Worm (Caenorhabditis elegans) whole organism, L2 larva: ENCODE results near the gene nas-4.

Experiments used
- C34F6.9 ChIP-seq: fragments of 150-350 bp; optimal IDR thresholded peaks from 2 replicates; lab custom pipeline; 2014; ENCODE audit warnings: missing biosample characterization, missing genetic modification characterization
- F13H6.1 ChIP-seq: sonication (generic microtip); optimal IDR thresholded peaks from 2 replicates; lab custom pipeline; 2016; ENCODE audit warnings: missing genetic modification characterization, missing compliant biosample characterization
- R02D3.7 ChIP-seq: fragments of 150-350 bp; optimal IDR thresholded peaks from 2 replicates; lab custom pipeline; 2014; ENCODE audit warnings: missing biosample characterization, missing genetic modification characterization
- Y55F3AM.14 ChIP-seq: fragments of 200-800 bp; sonication (Bioruptor generic); optimal IDR thresholded peaks from 2 replicates; lab custom pipeline; 2018; ENCODE audit warnings: mild to moderate bottlenecking, missing genetic modification characterization, missing compliant biosample characterization
- ZK546.5 ChIP-seq: sonication (generic microtip); optimal IDR thresholded peaks from 2 replicates; lab custom pipeline; 2017; ENCODE audit warnings: missing biosample characterization, missing genetic modification characterization
- aly-2 ChIP-seq: fragments of 150-350 bp; optimal IDR thresholded peaks from 2 replicates; lab custom pipeline; 2014; ENCODE audit warnings: missing biosample characterization, missing genetic modification characterization
- ama-1 ChIP-seq: fragments of 150-350 bp; optimal IDR thresholded peaks from 2 replicates; lab custom pipeline; 2018; ENCODE audit warnings: inconsistent platforms
- blmp-1 ChIP-seq: sonication (generic microtip); optimal IDR thresholded peaks from 2 replicates; lab custom pipeline; 2017; ENCODE audit warnings: missing genetic modification characterization, mild to moderate bottlenecking, missing compliant biosample characterization, antibody characterized with exemption, moderate library complexity; ENCODE audit not compliant: insufficient read depth
- crh-2 ChIP-seq: sonication (generic microtip); optimal IDR thresholded peaks from 2 replicates; lab custom pipeline; 2017; ENCODE audit warnings: missing biosample characterization, missing genetic modification characterization
- egl-27 ChIP-seq: sonication (generic microtip); optimal IDR thresholded peaks from 3 replicates; lab custom pipeline; 2017; ENCODE audit warnings: missing biosample characterization, missing genetic modification reagents, missing genetic modification characterization
- elt-1 ChIP-seq: fragments of 150-350 bp; optimal IDR thresholded peaks from 2 replicates; lab custom pipeline; 2014; ENCODE audit warnings: missing biosample characterization, missing genetic modification characterization
- elt-3 ChIP-seq: sonication (generic microtip); optimal IDR thresholded peaks from 2 replicates; lab custom pipeline; 2017; ENCODE audit warnings: missing biosample characterization, missing genetic modification characterization
- fos-1 ChIP-seq: fragments of 150-350 bp; optimal IDR thresholded peaks from 2 replicates; lab custom pipeline; 2014; ENCODE audit warnings: missing biosample characterization, missing genetic modification characterization
- gmeb-1 ChIP-seq: fragments of 150-350 bp; optimal IDR thresholded peaks from 2 replicates; lab custom pipeline; 2014; ENCODE audit warnings: missing biosample characterization, missing genetic modification characterization
- lin-13 ChIP-seq: fragments of 150-350 bp; optimal IDR thresholded peaks from 2 replicates; lab custom pipeline; 2014; ENCODE audit warnings: missing biosample characterization, missing genetic modification reagents, missing genetic modification characterization
- lin-39 ChIP-seq: fragments of 150-350 bp; optimal IDR thresholded peaks from 2 replicates; lab custom pipeline; 2014; ENCODE audit warnings: missing biosample characterization, missing genetic modification reagents, missing genetic modification characterization
- lsy-2 ChIP-seq, 2 experiments: fragments of 150-350 bp in 1 of 2; sonication (generic microtip) in 1 of 2; optimal IDR thresholded peaks; 2 replicates each; lab custom pipeline; 2014 to 2017; ENCODE audit warnings: missing biosample characterization in 2 of 2, missing genetic modification characterization in 2 of 2
- mab-5 ChIP-seq: fragments of 150-350 bp; optimal IDR thresholded peaks from 2 replicates; lab custom pipeline; 2014; ENCODE audit warnings: missing biosample characterization, missing genetic modification characterization
- mbf-1 ChIP-seq: sonication (generic microtip); optimal IDR thresholded peaks from 2 replicates; lab custom pipeline; 2017; ENCODE audit warnings: missing biosample characterization, missing genetic modification characterization
- mdl-1 ChIP-seq, 2 experiments: fragments of 150-350 bp in 1 of 2; sonication (generic microtip) in 1 of 2; optimal IDR thresholded peaks; 2 replicates each; lab custom pipeline; 2017; ENCODE audit warnings: missing biosample characterization in 2 of 2, missing genetic modification characterization in 2 of 2
- nhr-12 ChIP-seq: fragments of 150-350 bp; optimal IDR thresholded peaks from 2 replicates; lab custom pipeline; 2014; ENCODE audit warnings: missing biosample characterization, missing genetic modification characterization
- nhr-129 ChIP-seq: fragments of 150-350 bp; optimal IDR thresholded peaks from 2 replicates; lab custom pipeline; 2014; ENCODE audit warnings: missing biosample characterization, missing genetic modification characterization
- nhr-21 ChIP-seq: fragments of 150-350 bp; optimal IDR thresholded peaks from 2 replicates; lab custom pipeline; 2014; ENCODE audit warnings: missing biosample characterization, missing genetic modification characterization
- nhr-23 ChIP-seq: fragments of 150-350 bp; optimal IDR thresholded peaks from 2 replicates; lab custom pipeline; 2014; ENCODE audit warnings: missing biosample characterization, missing genetic modification reagents, missing genetic modification characterization
- nhr-237 ChIP-seq: fragments of 150-350 bp; optimal IDR thresholded peaks from 2 replicates; lab custom pipeline; 2014; ENCODE audit warnings: missing biosample characterization, missing genetic modification characterization
- nhr-25 ChIP-seq: fragments of 150-350 bp; sonication (generic microtip); optimal IDR thresholded peaks from 3 replicates; lab custom pipeline; 2014; ENCODE audit warnings: missing biosample characterization, missing genetic modification characterization
- nhr-6 ChIP-seq: fragments of 150-350 bp; optimal IDR thresholded peaks from 2 replicates; lab custom pipeline; 2014; ENCODE audit warnings: missing biosample characterization, missing genetic modification characterization
- nhr-77 ChIP-seq: fragments of 150-350 bp; optimal IDR thresholded peaks from 2 replicates; lab custom pipeline; 2014; ENCODE audit warnings: missing biosample characterization, missing genetic modification characterization
- peb-1 ChIP-seq: fragments of 150-350 bp; optimal IDR thresholded peaks from 2 replicates; lab custom pipeline; 2014; ENCODE audit warnings: missing biosample characterization, missing genetic modification characterization
- sem-4 ChIP-seq: fragments of 150-350 bp; optimal IDR thresholded peaks from 2 replicates; lab custom pipeline; 2014; ENCODE audit warnings: missing biosample characterization, missing genetic modification reagents, missing genetic modification characterization
- skn-1 ChIP-seq: sonication (generic microtip); optimal IDR thresholded peaks from 2 replicates; lab custom pipeline; 2017; ENCODE audit warnings: missing biosample characterization, missing genetic modification characterization
- sma-3 ChIP-seq: sonication (generic microtip); optimal IDR thresholded peaks from 2 replicates; lab custom pipeline; 2016; ENCODE audit warnings: missing genetic modification reagents, missing genetic modification characterization, missing compliant biosample characterization
- sma-9 ChIP-seq, 2 experiments: fragments of 150-350 bp in 1 of 2; sonication (generic microtip) in 1 of 2; optimal IDR thresholded peaks; 2 replicates each; lab custom pipeline; 2014 to 2016; ENCODE audit warnings: missing genetic modification characterization in 2 of 2, mild to moderate bottlenecking in 1 of 2, missing biosample characterization in 1 of 2, missing compliant biosample characterization in 1 of 2, missing genetic modification reagents in 1 of 2, moderate library complexity in 1 of 2
- unc-39 ChIP-seq: fragments of 150-350 bp; optimal IDR thresholded peaks from 2 replicates; lab custom pipeline; 2014; ENCODE audit warnings: missing biosample characterization, missing genetic modification characterization
- unc-62 ChIP-seq: fragments of 150-350 bp; optimal IDR thresholded peaks from 2 replicates; lab custom pipeline; 2014; ENCODE audit warnings: missing biosample characterization, missing genetic modification reagents, missing genetic modification characterization
- ztf-11 ChIP-seq: sonication (generic microtip); optimal IDR thresholded peaks from 2 replicates; lab custom pipeline; 2017; ENCODE audit warnings: missing biosample characterization, missing genetic modification characterization
- ztf-4 ChIP-seq: fragments of 150-350 bp; optimal IDR thresholded peaks from 2 replicates; lab custom pipeline; 2014; ENCODE audit warnings: missing biosample characterization, missing genetic modification characterization

nas-4 gene

ce11 chrIII:6402346-6402745 is 13.1 kb downstream of the nas-4 start:
- TF ChIP-seq lsy-2 (tag; optimal IDR thresholded peaks at IDR 0.05; lab: Kevin White, UChicago) = peak in 1 of 2 experiments; percentile 28
- TF ChIP-seq lin-39 (tag; lab: Kevin White, UChicago) = no peak
- no peak for TF ChIP-seq elt-1 (tag; lab: Kevin White, UChicago)
- no peak for TF ChIP-seq sma-3 (GFP tag; lab: Kevin White, UChicago)
- peak; percentile 97 for TF ChIP-seq crh-2 (tag; lab: Kevin White, UChicago)
- no peak for TF ChIP-seq Y55F3AM.14
- no peak for TF ChIP-seq aly-2
- TF ChIP-seq lin-13 (GFP tag; lab: Kevin White, UChicago) = peak; percentile 43
- peak; percentile 3 for TF ChIP-seq C34F6.9 (tag; lab: Kevin White, UChicago)
- TF ChIP-seq ztf-4 (tag; lab: Kevin White, UChicago) = peak; percentile 37
- no peak for TF ChIP-seq gmeb-1 (tag; lab: Kevin White, UChicago)
- peak; percentile 78 for TF ChIP-seq F13H6.1 (tag; lab: Kevin White, UChicago)
- peak; percentile 68 for TF ChIP-seq sma-9 (GFP tag; optimal IDR thresholded peaks at IDR 0.05; lab: Kevin White, UChicago)
- no peak for TF ChIP-seq sma-9 (tag; optimal IDR thresholded peaks at IDR 0.05; lab: Kevin White, UChicago)
- peak; percentile 72 for TF ChIP-seq nhr-129
- no peak for TF ChIP-seq mab-5 (tag; lab: Kevin White, UChicago)
- no peak for TF ChIP-seq sem-4
- TF ChIP-seq nhr-6 = peak; percentile 15

DNA sequence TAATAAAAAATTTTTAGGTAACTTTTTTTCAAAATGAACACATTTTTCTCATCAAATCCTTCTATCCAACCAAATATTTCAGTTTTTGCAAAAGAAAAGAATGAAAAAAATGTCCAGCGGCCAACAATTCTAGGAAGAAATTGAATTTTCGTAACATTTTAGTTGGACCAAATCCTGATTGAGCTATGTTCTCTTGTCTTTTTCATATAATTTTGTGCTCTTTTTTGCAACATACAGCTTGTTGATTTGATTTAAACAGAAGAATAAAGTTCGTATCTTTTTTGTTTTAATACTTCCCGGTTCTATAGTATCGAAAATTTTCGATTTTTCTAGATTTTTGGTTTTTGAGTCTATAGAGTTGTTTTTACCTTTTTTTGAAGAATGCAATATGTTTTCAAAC is 16.0 kb downstream of the nas-4 start:
- TF ChIP-seq C34F6.9 (tag; lab: Kevin White, UChicago) = no peak
- no peak for TF ChIP-seq ztf-4 (tag; lab: Kevin White, UChicago)
- no peak for TF ChIP-seq nhr-77
- no peak for TF ChIP-seq gmeb-1 (tag; lab: Kevin White, UChicago)
- TF ChIP-seq nhr-129 = no peak
- TF ChIP-seq aly-2 = no peak
- TF ChIP-seq nhr-23 = no peak
- TF ChIP-seq egl-27 (tag; lab: Kevin White, UChicago) = no peak
- no peak for TF ChIP-seq crh-2 (tag; lab: Kevin White, UChicago)
- TF ChIP-seq skn-1 = no peak
- no peak for TF ChIP-seq ztf-11 (tag; lab: Kevin White, UChicago)
- TF ChIP-seq, all 48 proteins: peak for 0

- no peak for TF ChIP-seq nhr-25 (tag; lab: Kevin White, UChicago)
- TF ChIP-seq sma-9 (GFP tag; optimal IDR thresholded peaks at IDR 0.05; lab: Kevin White, UChicago) = peak; percentile 53
- no peak for TF ChIP-seq sma-9 (tag; optimal IDR thresholded peaks at IDR 0.05; lab: Kevin White, UChicago)
- no peak for TF ChIP-seq nhr-77
- TF ChIP-seq nhr-129 = peak; percentile 47
- TF ChIP-seq F13H6.1 (tag; lab: Kevin White, UChicago) = peak; percentile 15
- TF ChIP-seq elt-3 (tag; lab: Kevin White, UChicago) = no peak
- TF ChIP-seq R02D3.7 (tag; lab: Kevin White, UChicago) = no peak
- peak in 1 of 2 experiments; percentile 45 for TF ChIP-seq lsy-2 (tag; optimal IDR thresholded peaks at IDR 0.05; lab: Kevin White, UChicago)
- TF ChIP-seq, all 48 proteins: peak for 4
These were observed 17.3 kb downstream of the nas-4 start for ce11 chrIII:6398124-6398523.

- TF ChIP-seq nhr-77 (no peak), elt-1 (tag; lab: Kevin White, UChicago) (no peak), ama-1 (lab: Kevin White, UChicago) (no peak), nhr-237 (tag; lab: Kevin White, UChicago) (no peak), blmp-1 (tag; lab: Kevin White, UChicago) (peak; percentile 34), mbf-1 (tag; lab: Kevin White, UChicago) (no peak), ZK546.5 (tag; lab: Kevin White, UChicago) (no peak), R02D3.7 (tag; lab: Kevin White, UChicago) (no peak), unc-39 (tag; lab: Kevin White, UChicago) (no peak), sma-9 (GFP tag; optimal IDR thresholded peaks at IDR 0.05; lab: Kevin White, UChicago) (peak; percentile 95), sma-9 (tag; optimal IDR thresholded peaks at IDR 0.05; lab: Kevin White, UChicago) (no peak), ztf-4 (tag; lab: Kevin White, UChicago) (no peak), nhr-25 (tag; lab: Kevin White, UChicago) (peak; percentile 73), unc-62 (GFP tag; lab: Kevin White, UChicago) (no peak), egl-27 (tag; lab: Kevin White, UChicago) (peak; percentile 31), nhr-12 (tag; lab: Kevin White, UChicago) (no peak), lsy-2 (tag; optimal IDR thresholded peaks at IDR 0.05; lab: Kevin White, UChicago) (peak in 1 of 2 experiments; percentile 23), crh-2 (tag; lab: Kevin White, UChicago) (peak; percentile 12), fos-1 (tag; lab: Kevin White, UChicago) (peak; percentile 59), F13H6.1 (tag; lab: Kevin White, UChicago) (no peak), nhr-23 (no peak), peb-1 (tag; lab: Kevin White, UChicago) (no peak), gmeb-1 (tag; lab: Kevin White, UChicago) (peak; percentile 14), mdl-1 (tag; optimal IDR thresholded peaks at IDR 0.05; lab: Kevin White, UChicago) (peak in 1 of 2 experiments; percentile 18), sma-3 (GFP tag; lab: Kevin White, UChicago) (peak; percentile 38), sem-4 (no peak), C34F6.9 (tag; lab: Kevin White, UChicago) (no peak), nhr-21 (tag; lab: Kevin White, UChicago) (peak; percentile 68)
These were observed 19.1 kb downstream of the nas-4 start for ce11 chrIII:6396381-6396780.
